Worm (Caenorhabditis elegans): ENCODE results near the gene adt-1.

adt-1 gene

ce11 chrX:12637978-12638377, 40.7 kb upstream of the adt-1 start:
- TF ChIP-seq mxl-1 (tag; optimal IDR thresholded peaks at IDR 0.05) (no peak), pha-4 (tag; optimal IDR thresholded peaks at IDR 0.05) (no peak), lsy-27 (tag; optimal IDR thresholded peaks at IDR 0.05; ENCODE audit: borderline replicate concordance, insufficient read depth) (no peak), hlh-12 (tag; optimal IDR thresholded peaks at IDR 0.05) (no peak), sea-2 (GFP tag; IDR thresholded peaks at IDR 0.05) (no peak), ekl-4 (GFP tag; IDR thresholded peaks at IDR 0.05) (no peak), repo-1 (tag; optimal IDR thresholded peaks at IDR 0.05) (no peak), ztf-22 (GFP tag; optimal IDR thresholded peaks at IDR 0.05) (no peak), gei-17 (GFP tag; optimal IDR thresholded peaks at IDR 0.05) (no peak), nhr-120 (GFP tag; IDR thresholded peaks at IDR 0.05) (no peak), nhr-179 (tag; optimal IDR thresholded peaks at IDR 0.05) (no peak), fkh-3 (tag; optimal IDR thresholded peaks at IDR 0.05) (no peak), efl-1 (GFP tag; optimal IDR thresholded peaks at IDR 0.05) (no peak), atf-7 (tag; optimal IDR thresholded peaks at IDR 0.05) (no peak), ceh-79 (tag; optimal IDR thresholded peaks at IDR 0.05) (no peak), lag-1 (GFP tag; IDR thresholded peaks at IDR 0.05) (no peak)

ce11 chrX:12640459-12640858, 38.2 kb upstream of the adt-1 start, which contains the start of gene R09A8.5:
Gene R09A8.5, minus strand, starts transcription at chrX:12640559.
- no peak for TF ChIP-seq zim-3 (tag; optimal IDR thresholded peaks at IDR 0.05)

ce11 chrX:12640961-12641360, 37.7 kb upstream of the adt-1 start:
- TF ChIP-seq lag-1 (GFP tag; IDR thresholded peaks at IDR 0.05) (no peak), nhr-90 (tag; optimal IDR thresholded peaks at IDR 0.05) (no peak), snpc-4 (GFP tag; optimal IDR thresholded peaks at IDR 0.05) (no peak), snpc-4 (tag; optimal IDR thresholded peaks at IDR 0.05) (no peak), gei-17 (GFP tag; optimal IDR thresholded peaks at IDR 0.05) (no peak), nfyb-1 (GFP tag; IDR thresholded peaks at IDR 0.05) (no peak), Y56A3A.18 (GFP tag; IDR thresholded peaks at IDR 0.05) (no peak), T07F8.4 (tag; optimal IDR thresholded peaks at IDR 0.05) (no peak), lir-1 (GFP tag; conservative IDR thresholded peaks at IDR 0.05) (no peak)

- TF ChIP-seq C17E4.6 (GFP tag; IDR thresholded peaks at IDR 0.05): no peak
Observed at ce11 chrX:12642952-12643351, 35.7 kb upstream of the adt-1 start.

ce11 chrX:12645846-12646245, 32.8 kb upstream of the adt-1 start:
- TF ChIP-seq sea-2 (GFP tag; IDR thresholded peaks at IDR 0.05) (no peak), K12H6.12 (tag; optimal IDR thresholded peaks at IDR 0.05) (no peak), repo-1 (tag; optimal IDR thresholded peaks at IDR 0.05) (no peak), egrh-3 (GFP tag; IDR thresholded peaks at IDR 0.05) (no peak), F33H1.4 (GFP tag; IDR thresholded peaks at IDR 0.05) (no peak), snpc-1.1 (tag; optimal IDR thresholded peaks at IDR 0.05; ENCODE audit: insufficient read depth) (no peak), F39B2.1 (GFP tag; IDR thresholded peaks at IDR 0.05) (no peak), rpc-1 (optimal IDR thresholded peaks at IDR 0.05) (no peak), rpc-1 (tag; optimal IDR thresholded peaks at IDR 0.05) (no peak), snpc-1.3 (tag; optimal IDR thresholded peaks at IDR 0.05; ENCODE audit: insufficient read depth) (no peak), nfya-2 (GFP tag; IDR thresholded peaks at IDR 0.05) (no peak), hlh-26 (GFP tag; conservative IDR thresholded peaks at IDR 0.05) (no peak), F49E8.2 (tag; optimal IDR thresholded peaks at IDR 0.05; ENCODE audit: insufficient read depth) (no peak), B0019.2 (GFP tag; conservative IDR thresholded peaks at IDR 0.05) (no peak), athp-1 (tag; optimal IDR thresholded peaks at IDR 0.05) (no peak), nfya-1 (tag; optimal IDR thresholded peaks at IDR 0.05; ENCODE audit: borderline replicate concordance, insufficient read depth) (no peak), T07F8.4 (tag; optimal IDR thresholded peaks at IDR 0.05) (no peak), C06A6.2 (GFP tag; conservative IDR thresholded peaks at IDR 0.05) (no peak), snpc-4 (GFP tag; optimal IDR thresholded peaks at IDR 0.05) (no peak), snpc-4 (tag; optimal IDR thresholded peaks at IDR 0.05) (no peak)
